Worm (Caenorhabditis elegans): ENCODE results near the gene F22E5.12.
"Not testable (repeated sequence)": the region's sequence is repeated elsewhere in the genome, so short reads cannot be mapped to it uniquely, and the experiment has no call there.

- TF ChIP-seq skn-1 (tag; optimal IDR thresholded peaks at IDR 0.05); egl-27 (tag; optimal IDR thresholded peaks at IDR 0.05); nhr-25 (tag; optimal IDR thresholded peaks at IDR 0.05); jun-1 (tag; optimal IDR thresholded peaks at IDR 0.05); lsy-12 (tag; optimal IDR thresholded peaks at IDR 0.05); nhr-11 (tag; optimal IDR thresholded peaks at IDR 0.05); fkh-2 (tag; optimal IDR thresholded peaks at IDR 0.05); ztf-11 (tag; optimal IDR thresholded peaks at IDR 0.05); nfya-1 (tag; optimal IDR thresholded peaks at IDR 0.05; ENCODE audit: insufficient read depth); nhr-237 (tag; optimal IDR thresholded peaks at IDR 0.05); ceh-82 (tag; optimal IDR thresholded peaks at IDR 0.05); R02D3.7 (tag; optimal IDR thresholded peaks at IDR 0.05); ama-1 (optimal IDR thresholded peaks at IDR 0.05); ztf-4 (tag; optimal IDR thresholded peaks at IDR 0.05): not testable (repeated sequence)
These were observed 34.4 kb downstream of the F22E5.12 start, which contains the start of gene D2062.13 for ce11 chrII:2612278-2612677.

All from whole organism, L3 larva.